Fruit fly (Drosophila melanogaster) whole organism, embryonic: Measurements from ENCODE around the gene brat.

Experiments used
- Ada2b ChIP-seq: fragments of 200-800 bp; sonication (Bioruptor generic); IDR thresholded peaks from 2 replicates; pipeline ENCODE4 v1.3.6; 2022; ENCODE audit warnings: missing biosample characterization, missing genetic modification characterization
- BEAF-32 ChIP-seq: fragments of 200-800 bp; sonication (Bioruptor generic); optimal IDR thresholded peaks from 3 replicates; lab custom pipeline; 2017; ENCODE audit warnings: missing biosample characterization, missing genetic modification characterization, mild to moderate bottlenecking, moderate library complexity, missing genetic modification reagents
- Bdp1 ChIP-seq: fragments of 200-800 bp; sonication (Bioruptor generic); optimal IDR thresholded peaks from 3 replicates; lab custom pipeline; 2016; ENCODE audit warnings: missing biosample characterization, missing genetic modification characterization
- CG10147 ChIP-seq: fragments of 200-800 bp; sonication (Bioruptor generic); optimal IDR thresholded peaks from 2 replicates; lab custom pipeline; 2019; ENCODE audit warnings: missing biosample characterization, mild to moderate bottlenecking, missing genetic modification characterization, moderate library complexity
- CG10267 ChIP-seq: fragments of 200-800 bp; sonication (Bioruptor generic); optimal IDR thresholded peaks from 2 replicates; lab custom pipeline; 2018; ENCODE audit warnings: missing biosample characterization, mild to moderate bottlenecking, missing genetic modification characterization, moderate library complexity
- CG10431 ChIP-seq: fragments of 200-800 bp; sonication (Bioruptor generic); optimal IDR thresholded peaks from 3 replicates; lab custom pipeline; 2018; ENCODE audit warnings: missing biosample characterization, mild to moderate bottlenecking, missing genetic modification characterization
- CG10979 ChIP-seq: fragments of 200-800 bp; sonication (Bioruptor generic); optimal IDR thresholded peaks from 2 replicates; lab custom pipeline; 2018; ENCODE audit warnings: missing biosample characterization, mild to moderate bottlenecking, missing genetic modification characterization, moderate library complexity
- CG12659 ChIP-seq: fragments of 200-800 bp; sonication (Bioruptor generic); optimal IDR thresholded peaks from 3 replicates; lab custom pipeline; 2017; ENCODE audit warnings: mild to moderate bottlenecking, missing biosample characterization, missing genetic modification reagents, missing genetic modification characterization
- CG12769 ChIP-seq: fragments of 200-800 bp; sonication (Bioruptor generic); optimal IDR thresholded peaks from 2 replicates; lab custom pipeline; 2019; ENCODE audit warnings: missing biosample characterization, mild to moderate bottlenecking, missing genetic modification characterization, moderate library complexity
- CG13424 ChIP-seq: fragments of 200-800 bp; sonication (Bioruptor generic); optimal IDR thresholded peaks from 2 replicates; lab custom pipeline; 2019; ENCODE audit warnings: missing biosample characterization, mild to moderate bottlenecking, missing genetic modification characterization, moderate library complexity
- CG15479 ChIP-seq: fragments of 200-800 bp; sonication (Bioruptor generic); optimal IDR thresholded peaks from 3 replicates; lab custom pipeline; 2019; ENCODE audit warnings: missing biosample characterization, mild to moderate bottlenecking, missing genetic modification characterization, moderate library complexity
- CG17829 ChIP-seq: fragments of 200-800 bp; optimal IDR thresholded peaks from 2 replicates; lab custom pipeline; 2019; ENCODE audit warnings: missing biosample characterization, mild to moderate bottlenecking, missing genetic modification characterization, moderate library complexity
- CG17912 ChIP-seq: fragments of 200-800 bp; sonication (Bioruptor generic); optimal IDR thresholded peaks from 2 replicates; lab custom pipeline; 2018; ENCODE audit warnings: missing biosample characterization, mild to moderate bottlenecking, missing genetic modification characterization
- CG31365 ChIP-seq: fragments of 200-800 bp; sonication (Bioruptor generic); optimal IDR thresholded peaks from 2 replicates; lab custom pipeline; 2018; ENCODE audit warnings: missing biosample characterization, mild to moderate bottlenecking, missing genetic modification characterization
- CG33213 ChIP-seq: fragments of 200-800 bp; sonication (Bioruptor generic); optimal IDR thresholded peaks from 3 replicates; lab custom pipeline; 2016; ENCODE audit warnings: missing biosample characterization, missing genetic modification characterization
- CG34422 ChIP-seq: fragments of 200-800 bp; sonication (Bioruptor generic); IDR thresholded peaks from 3 replicates; pipeline ENCODE4 v1.3.6; 2022; ENCODE audit warnings: missing biosample characterization, missing genetic modification characterization
- CG4707 ChIP-seq: fragments of 200-800 bp; sonication (Bioruptor generic); optimal IDR thresholded peaks from 2 replicates; lab custom pipeline; 2018; ENCODE audit warnings: missing biosample characterization, mild to moderate bottlenecking, missing genetic modification characterization, moderate library complexity
- CG5245 ChIP-seq: fragments of 200-800 bp; sonication (Bioruptor generic); optimal IDR thresholded peaks from 3 replicates; lab custom pipeline; 2016; ENCODE audit warnings: missing biosample characterization, missing genetic modification characterization
- CG7745 ChIP-seq: fragments of 200-800 bp; sonication (Bioruptor generic); optimal IDR thresholded peaks from 2 replicates; lab custom pipeline; 2018; ENCODE audit warnings: missing biosample characterization, mild to moderate bottlenecking, missing genetic modification characterization, moderate library complexity
- CG7987 ChIP-seq: fragments of 200-800 bp; sonication (Bioruptor generic); optimal IDR thresholded peaks from 2 replicates; lab custom pipeline; 2018; ENCODE audit warnings: missing biosample characterization, mild to moderate bottlenecking, missing genetic modification characterization, moderate library complexity
- CG8290 ChIP-seq, 3 experiments: fragments of 200-800 bp; sonication (Bioruptor generic); optimal IDR thresholded peaks; 2 replicates each; lab custom pipeline; 2016 to 2019; ENCODE audit warnings: missing biosample characterization in 3 of 3, missing genetic modification characterization in 3 of 3, mild to moderate bottlenecking in 2 of 3, moderate library complexity in 1 of 3
- D19A ChIP-seq: fragments of 200-800 bp; optimal IDR thresholded peaks from 3 replicates; lab custom pipeline; 2019; ENCODE audit warnings: missing biosample characterization, mild to moderate bottlenecking, missing genetic modification characterization, moderate library complexity
- Dbx ChIP-seq: fragments of 200-800 bp; sonication (Bioruptor generic); IDR thresholded peaks from 3 replicates; pipeline ENCODE4 v1.3.6; 2022; ENCODE audit warnings: missing biosample characterization, missing genetic modification characterization
- Dll ChIP-seq: fragments of 200-800 bp; sonication (Bioruptor generic); IDR thresholded peaks from 4 replicates; pipeline ENCODE4 v1.3.6; 2022; ENCODE audit warnings: missing biosample characterization, missing genetic modification characterization; ENCODE audit not compliant: partially characterized antibody
- Dp ChIP-seq: fragments of 200-800 bp; sonication (Bioruptor generic); optimal IDR thresholded peaks from 2 replicates; lab custom pipeline; 2018; ENCODE audit warnings: missing biosample characterization, mild to moderate bottlenecking, missing genetic modification characterization, moderate library complexity
- Ets65A ChIP-seq: fragments of 200-800 bp; sonication (Bioruptor generic); peaks from one replicate; lab custom pipeline; 2016; ENCODE audit warnings: missing biosample characterization, missing genetic modification characterization
- HHEX ChIP-seq: fragments of 200-800 bp; sonication (Bioruptor generic); optimal IDR thresholded peaks from 3 replicates; lab custom pipeline; 2017; ENCODE audit warnings: missing biosample characterization, mild to moderate bottlenecking, missing genetic modification characterization, missing genetic modification reagents
- Hmx ChIP-seq: fragments of 200-800 bp; sonication (Bioruptor generic); optimal IDR thresholded peaks from 2 replicates; lab custom pipeline; 2016; ENCODE audit warnings: missing biosample characterization, missing genetic modification characterization
- MESR4 ChIP-seq: fragments of 200-800 bp; sonication (Bioruptor generic); optimal IDR thresholded peaks from 2 replicates; lab custom pipeline; 2018; ENCODE audit warnings: missing biosample characterization, mild to moderate bottlenecking, missing genetic modification characterization, moderate library complexity
- Max ChIP-seq: fragments of 200-800 bp; sonication (Bioruptor generic); optimal IDR thresholded peaks from 2 replicates; lab custom pipeline; 2016; ENCODE audit warnings: missing biosample characterization, mild to moderate bottlenecking, missing genetic modification characterization
- Myb ChIP-seq: fragments of 200-800 bp; sonication (Bioruptor generic); optimal IDR thresholded peaks from 2 replicates; lab custom pipeline; 2016; ENCODE audit warnings: missing biosample characterization, missing genetic modification characterization
- NC2β ChIP-seq: fragments of 200-800 bp; sonication (Bioruptor generic); optimal IDR thresholded peaks from 2 replicates; lab custom pipeline; 2016; ENCODE audit warnings: missing biosample characterization, missing genetic modification characterization
- Nf-YB ChIP-seq: fragments of 200-800 bp; sonication (Bioruptor generic); optimal IDR thresholded peaks from 3 replicates; lab custom pipeline; 2019; ENCODE audit warnings: missing biosample characterization, mild to moderate bottlenecking, missing genetic modification characterization, moderate library complexity
- Oaz ChIP-seq: fragments of 200-800 bp; sonication (Bioruptor generic); IDR thresholded peaks from 2 replicates; pipeline ENCODE4 v1.3.6; 2022; ENCODE audit warnings: missing biosample characterization, missing genetic modification characterization
- Pdp1 ChIP-seq, 2 experiments: fragments of 200-800 bp; sonication (Bioruptor generic); optimal IDR thresholded peaks; 3 replicates each; lab custom pipeline; 2016; ENCODE audit warnings: missing biosample characterization in 2 of 2, missing genetic modification characterization in 2 of 2, mild to moderate bottlenecking in 1 of 2, moderate library complexity in 1 of 2
- Ssrp ChIP-seq: fragments of 200-800 bp; sonication (Bioruptor generic); optimal IDR thresholded peaks from 2 replicates; lab custom pipeline; 2018; ENCODE audit warnings: missing biosample characterization, mild to moderate bottlenecking, missing genetic modification characterization, moderate library complexity
- Tbp ChIP-seq: fragments of >200 bp; optimal IDR thresholded peaks from 2 replicates; lab custom pipeline; 2018; ENCODE audit warnings: missing biosample characterization, missing genetic modification characterization
- Vsx1 ChIP-seq: fragments of 200-800 bp; sonication (Bioruptor generic); optimal IDR thresholded peaks from 2 replicates; lab custom pipeline; 2017; ENCODE audit warnings: missing biosample characterization, mild to moderate bottlenecking, missing genetic modification characterization, missing genetic modification reagents
- cas ChIP-seq: fragments of 200-800 bp; sonication (Bioruptor generic); IDR thresholded peaks from 2 replicates; pipeline ENCODE4 v1.3.6; 2022; ENCODE audit warnings: missing biosample characterization, missing genetic modification characterization
- emc ChIP-seq: fragments of 200-800 bp; sonication (Bioruptor generic); optimal IDR thresholded peaks from 2 replicates; lab custom pipeline; 2016; ENCODE audit warnings: missing biosample characterization, missing genetic modification characterization
- eyg ChIP-seq: fragments of 200-800 bp; sonication (Bioruptor generic); optimal IDR thresholded peaks from 3 replicates; lab custom pipeline; 2016; ENCODE audit warnings: missing biosample characterization, missing genetic modification characterization
- kni ChIP-seq: fragments of 200-800 bp; sonication (Bioruptor generic); optimal IDR thresholded peaks from 3 replicates; lab custom pipeline; 2017; ENCODE audit warnings: mild to moderate bottlenecking, missing biosample characterization, missing genetic modification reagents, missing genetic modification characterization
- psq ChIP-seq: fragments of 200-800 bp; sonication (Bioruptor generic); optimal IDR thresholded peaks from 2 replicates; lab custom pipeline; 2017; ENCODE audit warnings: missing biosample characterization, missing genetic modification characterization
- salm ChIP-seq: fragments of 200-800 bp; sonication (Bioruptor generic); optimal IDR thresholded peaks from 2 replicates; lab custom pipeline; 2018; ENCODE audit warnings: missing biosample characterization, mild to moderate bottlenecking, missing genetic modification characterization
- scrt ChIP-seq: fragments of 200-800 bp; sonication (Bioruptor generic); optimal IDR thresholded peaks from 2 replicates; lab custom pipeline; 2018; ENCODE audit warnings: missing biosample characterization, mild to moderate bottlenecking, missing genetic modification characterization, moderate library complexity
- slou ChIP-seq: fragments of 200-800 bp; sonication (Bioruptor generic); optimal IDR thresholded peaks from 3 replicates; lab custom pipeline; 2016; ENCODE audit warnings: missing biosample characterization, missing genetic modification characterization
- ssp ChIP-seq: fragments of 200-800 bp; sonication (Bioruptor generic); IDR thresholded peaks from 2 replicates; pipeline ENCODE4 v1.3.6; 2022; ENCODE audit warnings: missing biosample characterization, missing genetic modification characterization
- stwl ChIP-seq: fragments of 200-800 bp; sonication (Bioruptor generic); optimal IDR thresholded peaks from 3 replicates; lab custom pipeline; 2018; ENCODE audit warnings: missing biosample characterization, mild to moderate bottlenecking, missing genetic modification characterization, moderate library complexity
- vvl ChIP-seq: fragments of 200-800 bp; sonication (Bioruptor generic); IDR thresholded peaks from 2 replicates; pipeline ENCODE4 v1.3.6; 2022; ENCODE audit warnings: missing biosample characterization, missing genetic modification characterization
- yki ChIP-seq: fragments of >200 bp; optimal IDR thresholded peaks from 3 replicates; lab custom pipeline; 2018
- zf30C ChIP-seq: fragments of 200-800 bp; sonication (Bioruptor generic); optimal IDR thresholded peaks from 3 replicates; lab custom pipeline; 2018; ENCODE audit warnings: missing biosample characterization, mild to moderate bottlenecking, missing genetic modification characterization

Gene brat

DNA sequence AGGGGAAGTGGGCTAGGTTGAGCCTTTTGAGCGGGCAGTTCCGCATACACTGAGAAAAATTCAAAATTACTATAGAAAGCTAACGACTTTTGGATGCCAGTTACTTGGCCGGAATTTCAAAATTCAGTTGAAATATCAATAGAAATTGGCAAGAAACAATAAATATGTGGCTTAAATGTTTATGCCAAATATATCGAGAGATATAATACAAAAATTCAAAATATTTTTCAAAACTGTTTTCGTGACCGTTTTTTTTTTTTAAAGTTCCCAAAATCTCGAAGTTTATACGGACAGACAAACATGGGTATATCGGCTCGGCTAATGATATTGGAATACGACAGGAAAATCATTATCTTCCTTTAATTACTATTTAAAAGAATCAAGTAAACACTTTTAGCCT is 12.6 kb upstream of the brat start (continued):
- TF ChIP-seq CG10431 (GFP tag; lab: Kevin White, UChicago) (no peak), BEAF-32 (GFP tag; lab: Kevin White, UChicago) (no peak), stwl (tag; lab: Kevin White, UChicago) (no peak), D19A (peak; percentile 4), Dbx (no peak), CG5245 (GFP tag; lab: Kevin White, UChicago) (no peak), salm (no peak), CG13424 (tag; lab: Kevin White, UChicago) (no peak), scrt (GFP tag; lab: Kevin White, UChicago) (no peak), CG12659 (GFP tag; lab: Kevin White, UChicago) (peak; percentile 7), MESR4 (no peak), CG34422 (GFP tag; lab: Robert Waterston, UW) (peak; percentile 38; the same call in 1 of the 3 replicates), Ets65A (GFP tag; lab: Kevin White, UChicago) (peak; percentile 93), Nf-YB (GFP tag; lab: Kevin White, UChicago) (no peak), Pdp1 (GFP tag; optimal IDR thresholded peaks at IDR 0.05; lab: Kevin White, UChicago) (peak; percentile 11 to 26), CG17912 (GFP tag; lab: Kevin White, UChicago) (no peak), Tbp (GFP tag; lab: Kevin White, UChicago) (no peak), CG10979 (tag; lab: Kevin White, UChicago) (peak; percentile 29), CG7987 (no peak), NC2β (GFP tag; lab: Kevin White, UChicago) (no peak), CG8290 (GFP tag; optimal IDR thresholded peaks at IDR 0.05; lab: Kevin White, UChicago) (no peak), CG8290 (tag; optimal IDR thresholded peaks at IDR 0.05; lab: Kevin White, UChicago) (no peak), Vsx1 (GFP tag; lab: Kevin White, UChicago) (no peak), yki (lab: Kevin White, UChicago) (no peak), psq (GFP tag; lab: Kevin White, UChicago) (no peak), CG33213 (GFP tag; lab: Kevin White, UChicago) (no peak), slou (GFP tag; lab: Kevin White, UChicago) (no peak), Myb (GFP tag; lab: Kevin White, UChicago) (peak; percentile 23), Dll (GFP tag; lab: Robert Waterston, UW) (no peak), HHEX (peak; percentile 34), Oaz (no peak), CG4707 (GFP tag; lab: Kevin White, UChicago) (no peak), ssp (GFP tag; lab: Robert Waterston, UW) (no peak), vvl (GFP tag; lab: Robert Waterston, UW) (peak; percentile 37; the same call in 1 of the 2 replicates), eyg (GFP tag; lab: Kevin White, UChicago) (peak; percentile 22), Hmx (GFP tag; lab: Kevin White, UChicago) (no peak), emc (no peak), CG12769 (tag; lab: Kevin White, UChicago) (no peak), CG10267 (tag; lab: Kevin White, UChicago) (no peak), CG17829 (tag; lab: Kevin White, UChicago) (no peak), Dp (GFP tag; lab: Kevin White, UChicago) (no peak), Ada2b (peak; percentile 37; the same call in 1 of the 2 replicates), Bdp1 (GFP tag; lab: Kevin White, UChicago) (no peak), CG7745 (tag; lab: Kevin White, UChicago) (no peak), Max (peak; percentile 9), Ssrp (peak; percentile 62), cas (no peak), kni (no peak), zf30C (GFP tag; lab: Kevin White, UChicago) (no peak), CG31365 (tag; lab: Kevin White, UChicago) (no peak), CG15479 (no peak), CG10147 (peak; percentile 35)
